Worm (Caenorhabditis elegans): Measurements from ENCODE around the gene npp-19.

DNA sequence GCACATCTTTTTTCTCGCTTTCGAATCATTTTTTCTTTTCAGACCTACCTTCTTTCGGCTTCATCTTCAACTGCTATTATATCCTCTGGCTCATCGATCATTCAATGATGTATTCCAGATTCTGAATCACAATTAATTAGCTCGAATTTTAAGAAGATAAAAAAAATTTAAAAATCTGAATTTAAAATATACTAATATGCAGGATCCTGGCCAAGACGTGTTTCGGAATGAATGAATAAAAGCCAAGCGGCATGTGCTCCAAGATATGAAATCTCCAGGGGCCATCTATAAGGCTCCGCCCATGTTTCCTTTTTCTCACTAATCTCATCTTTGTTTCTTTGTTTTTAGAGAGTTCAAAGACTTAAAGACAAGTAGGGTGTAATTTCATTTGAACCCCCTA, 20.3 kb downstream of the npp-19 start, which contains the start of gene mpz-1:
- no peak for TF ChIP-seq rnt-1 (tag; optimal IDR thresholded peaks at IDR 0.05)
- TF ChIP-seq ahr-1 (tag; optimal IDR thresholded peaks at IDR 0.05), result no peak
- no peak for TF ChIP-seq pha-4 (tag; optimal IDR thresholded peaks at IDR 0.05)
- no peak for TF ChIP-seq hlh-15 (tag; optimal IDR thresholded peaks at IDR 0.05)
- no peak for TF ChIP-seq lin-11 (tag; optimal IDR thresholded peaks at IDR 0.05)
